Worm (Caenorhabditis elegans) whole organism, L2 larva: ENCODE measurements around the gene cysl-3.

Experiments
- C34F6.9 ChIP-seq: fragments of 150-350 bp; optimal IDR thresholded peaks from 2 replicates; lab custom pipeline; 2014; ENCODE audit warnings: missing biosample characterization, missing genetic modification characterization
- F13H6.1 ChIP-seq: sonication (generic microtip); optimal IDR thresholded peaks from 2 replicates; lab custom pipeline; 2016; ENCODE audit warnings: missing genetic modification characterization, missing compliant biosample characterization
- R02D3.7 ChIP-seq: fragments of 150-350 bp; optimal IDR thresholded peaks from 2 replicates; lab custom pipeline; 2014; ENCODE audit warnings: missing biosample characterization, missing genetic modification characterization
- Y55F3AM.14 ChIP-seq: fragments of 200-800 bp; sonication (Bioruptor generic); optimal IDR thresholded peaks from 2 replicates; lab custom pipeline; 2018; ENCODE audit warnings: mild to moderate bottlenecking, missing genetic modification characterization, missing compliant biosample characterization
- aly-2 ChIP-seq: fragments of 150-350 bp; optimal IDR thresholded peaks from 2 replicates; lab custom pipeline; 2014; ENCODE audit warnings: missing biosample characterization, missing genetic modification characterization
- blmp-1 ChIP-seq: sonication (generic microtip); optimal IDR thresholded peaks from 2 replicates; lab custom pipeline; 2017; ENCODE audit warnings: missing genetic modification characterization, mild to moderate bottlenecking, missing compliant biosample characterization, antibody characterized with exemption, moderate library complexity; ENCODE audit not compliant: insufficient read depth
- ceh-16 ChIP-seq: fragments of 150-350 bp; optimal IDR thresholded peaks from 2 replicates; lab custom pipeline; 2014; ENCODE audit warnings: missing biosample characterization, missing genetic modification characterization
- ceh-82 ChIP-seq: fragments of 150-350 bp; optimal IDR thresholded peaks from 2 replicates; lab custom pipeline; 2014; ENCODE audit warnings: missing biosample characterization, missing genetic modification characterization
- crh-2 ChIP-seq: sonication (generic microtip); optimal IDR thresholded peaks from 2 replicates; lab custom pipeline; 2017; ENCODE audit warnings: missing biosample characterization, missing genetic modification characterization
- dmd-4 ChIP-seq: sonication (generic microtip); optimal IDR thresholded peaks from 2 replicates; lab custom pipeline; 2017; ENCODE audit warnings: missing biosample characterization, missing genetic modification characterization
- fos-1 ChIP-seq: fragments of 150-350 bp; optimal IDR thresholded peaks from 2 replicates; lab custom pipeline; 2014; ENCODE audit warnings: missing biosample characterization, missing genetic modification characterization
- lin-13 ChIP-seq: fragments of 150-350 bp; optimal IDR thresholded peaks from 2 replicates; lab custom pipeline; 2014; ENCODE audit warnings: missing biosample characterization, missing genetic modification reagents, missing genetic modification characterization
- lsy-2 ChIP-seq, 2 experiments: fragments of 150-350 bp in 1 of 2; sonication (generic microtip) in 1 of 2; optimal IDR thresholded peaks; 2 replicates each; lab custom pipeline; 2014 to 2017; ENCODE audit warnings: missing biosample characterization in 2 of 2, missing genetic modification characterization in 2 of 2
- mab-5 ChIP-seq: fragments of 150-350 bp; optimal IDR thresholded peaks from 2 replicates; lab custom pipeline; 2014; ENCODE audit warnings: missing biosample characterization, missing genetic modification characterization
- mbf-1 ChIP-seq: sonication (generic microtip); optimal IDR thresholded peaks from 2 replicates; lab custom pipeline; 2017; ENCODE audit warnings: missing biosample characterization, missing genetic modification characterization
- mdl-1 ChIP-seq, 2 experiments: fragments of 150-350 bp in 1 of 2; sonication (generic microtip) in 1 of 2; optimal IDR thresholded peaks; 2 replicates each; lab custom pipeline; 2017; ENCODE audit warnings: missing biosample characterization in 2 of 2, missing genetic modification characterization in 2 of 2
- nhr-10 ChIP-seq: sonication (generic microtip); optimal IDR thresholded peaks from 2 replicates; lab custom pipeline; 2017; ENCODE audit warnings: missing biosample characterization, missing genetic modification characterization
- nhr-12 ChIP-seq: fragments of 150-350 bp; optimal IDR thresholded peaks from 2 replicates; lab custom pipeline; 2014; ENCODE audit warnings: missing biosample characterization, missing genetic modification characterization
- nhr-129 ChIP-seq: fragments of 150-350 bp; optimal IDR thresholded peaks from 2 replicates; lab custom pipeline; 2014; ENCODE audit warnings: missing biosample characterization, missing genetic modification characterization
- nhr-21 ChIP-seq: fragments of 150-350 bp; optimal IDR thresholded peaks from 2 replicates; lab custom pipeline; 2014; ENCODE audit warnings: missing biosample characterization, missing genetic modification characterization
- nhr-23 ChIP-seq: fragments of 150-350 bp; optimal IDR thresholded peaks from 2 replicates; lab custom pipeline; 2014; ENCODE audit warnings: missing biosample characterization, missing genetic modification reagents, missing genetic modification characterization
- nhr-237 ChIP-seq: fragments of 150-350 bp; optimal IDR thresholded peaks from 2 replicates; lab custom pipeline; 2014; ENCODE audit warnings: missing biosample characterization, missing genetic modification characterization
- nhr-25 ChIP-seq: fragments of 150-350 bp; sonication (generic microtip); optimal IDR thresholded peaks from 3 replicates; lab custom pipeline; 2014; ENCODE audit warnings: missing biosample characterization, missing genetic modification characterization
- nhr-6 ChIP-seq: fragments of 150-350 bp; optimal IDR thresholded peaks from 2 replicates; lab custom pipeline; 2014; ENCODE audit warnings: missing biosample characterization, missing genetic modification characterization
- nhr-77 ChIP-seq: fragments of 150-350 bp; optimal IDR thresholded peaks from 2 replicates; lab custom pipeline; 2014; ENCODE audit warnings: missing biosample characterization, missing genetic modification characterization
- peb-1 ChIP-seq: fragments of 150-350 bp; optimal IDR thresholded peaks from 2 replicates; lab custom pipeline; 2014; ENCODE audit warnings: missing biosample characterization, missing genetic modification characterization
- skn-1 ChIP-seq: sonication (generic microtip); optimal IDR thresholded peaks from 2 replicates; lab custom pipeline; 2017; ENCODE audit warnings: missing biosample characterization, missing genetic modification characterization
- sma-9 ChIP-seq, 2 experiments: fragments of 150-350 bp in 1 of 2; sonication (generic microtip) in 1 of 2; optimal IDR thresholded peaks; 2 replicates each; lab custom pipeline; 2014 to 2016; ENCODE audit warnings: missing genetic modification characterization in 2 of 2, mild to moderate bottlenecking in 1 of 2, missing biosample characterization in 1 of 2, missing compliant biosample characterization in 1 of 2, missing genetic modification reagents in 1 of 2, moderate library complexity in 1 of 2
- unc-55 ChIP-seq: fragments of 150-350 bp; sonication (generic microtip); optimal IDR thresholded peaks from 3 replicates; lab custom pipeline; 2014; ENCODE audit warnings: missing biosample characterization, missing genetic modification reagents, missing genetic modification characterization
- ztf-11 ChIP-seq: sonication (generic microtip); optimal IDR thresholded peaks from 2 replicates; lab custom pipeline; 2017; ENCODE audit warnings: missing biosample characterization, missing genetic modification characterization
- ztf-4 ChIP-seq: fragments of 150-350 bp; optimal IDR thresholded peaks from 2 replicates; lab custom pipeline; 2014; ENCODE audit warnings: missing biosample characterization, missing genetic modification characterization

Gene cysl-3

DNA sequence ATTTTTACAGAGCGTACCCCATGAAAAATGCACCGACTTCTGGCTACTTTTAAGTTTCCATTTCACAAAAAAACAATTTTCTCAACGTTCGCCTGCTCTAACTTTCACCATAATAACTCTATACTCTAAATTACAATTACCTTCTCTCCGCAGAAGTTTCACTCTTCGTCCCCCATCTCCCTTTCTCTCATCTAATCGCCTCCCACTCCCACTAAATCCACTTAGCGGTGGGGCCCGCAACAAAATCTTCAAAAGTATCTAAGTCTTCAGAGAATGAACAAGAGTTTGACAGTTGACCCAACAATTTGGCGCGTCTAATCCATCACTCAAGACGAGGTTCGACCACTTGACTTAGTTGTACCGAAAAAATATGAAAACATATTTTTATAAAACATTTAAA lies 37.5 kb downstream of the cysl-3 start:
- TF ChIP-seq mab-5 (tag; lab: Kevin White, UChicago) (no peak), nhr-10 (no peak), mbf-1 (no peak), peb-1 (tag; lab: Kevin White, UChicago) (no peak), ztf-4 (no peak), F13H6.1 (tag; lab: Kevin White, UChicago) (no peak), ztf-11 (tag; lab: Kevin White, UChicago) (no peak), R02D3.7 (no peak), lin-13 (GFP tag; lab: Kevin White, UChicago) (no peak), ceh-82 (tag; lab: Kevin White, UChicago) (no peak), fos-1 (tag; lab: Kevin White, UChicago) (no peak), nhr-77 (no peak), mdl-1 (tag; optimal IDR thresholded peaks at IDR 0.05; lab: Kevin White, UChicago) (no peak), unc-55 (GFP tag; lab: Kevin White, UChicago) (no peak), crh-2 (tag; lab: Kevin White, UChicago) (no peak), sma-9 (GFP tag; optimal IDR thresholded peaks at IDR 0.05; lab: Kevin White, UChicago) (no peak), sma-9 (tag; optimal IDR thresholded peaks at IDR 0.05; lab: Kevin White, UChicago) (no peak), lsy-2 (tag; optimal IDR thresholded peaks at IDR 0.05; lab: Kevin White, UChicago) (no peak), nhr-6 (tag; lab: Kevin White, UChicago) (no peak), nhr-129 (no peak), blmp-1 (tag; lab: Kevin White, UChicago) (no peak)
- TF ChIP-seq, all 48 proteins: peak for 0

DNA sequence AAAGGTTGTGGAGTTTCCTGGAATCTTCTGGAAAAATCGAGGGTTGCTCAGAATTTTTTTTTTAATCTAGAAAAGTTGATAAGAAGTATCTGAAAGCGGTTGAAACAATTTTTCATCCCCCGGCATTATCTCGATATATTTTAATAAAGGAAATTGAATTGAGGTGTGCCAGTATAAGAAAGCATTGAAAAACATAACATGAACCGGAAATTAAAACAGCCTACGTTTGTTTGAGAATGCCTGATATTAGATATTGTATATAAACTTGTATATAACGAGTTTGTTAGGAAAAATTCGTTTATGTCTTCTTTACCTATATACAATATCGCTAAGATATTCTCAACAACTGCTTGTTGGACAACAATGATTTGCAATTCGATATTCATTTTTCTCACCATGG lies 51.2 kb downstream of the cysl-3 start, which contains the start of gene str-30:
Gene str-30, plus strand, starts transcription at position 301 of the 400 bp plus-strand sequence.
- TF ChIP-seq mab-5 (tag; lab: Kevin White, UChicago) (no peak), dmd-4 (tag; lab: Kevin White, UChicago) (no peak), nhr-25 (tag; lab: Kevin White, UChicago) (no peak), R02D3.7 (no peak), lin-13 (GFP tag; lab: Kevin White, UChicago) (no peak), ztf-11 (tag; lab: Kevin White, UChicago) (no peak), nhr-237 (tag; lab: Kevin White, UChicago) (no peak), skn-1 (tag; lab: Kevin White, UChicago) (no peak), nhr-23 (tag; lab: Kevin White, UChicago) (no peak), nhr-21 (tag; lab: Kevin White, UChicago) (no peak), nhr-10 (no peak), Y55F3AM.14 (GFP tag; lab: Kevin White, UChicago) (no peak), aly-2 (tag; lab: Kevin White, UChicago) (no peak), mdl-1 (tag; optimal IDR thresholded peaks at IDR 0.05; lab: Kevin White, UChicago) (no peak), nhr-12 (tag; lab: Kevin White, UChicago) (no peak), mbf-1 (no peak), ceh-16 (no peak), C34F6.9 (tag; lab: Kevin White, UChicago) (no peak), nhr-129 (no peak)
